Worm (Caenorhabditis elegans) whole organism, early embryonic: ENCODE data around the gene scl-20.

Experiments
- ama-1 ChIP-seq: fragments of 150-350 bp; optimal IDR thresholded peaks from 2 replicates; lab custom pipeline; 2014
- ceh-13 ChIP-seq: fragments of 200-800 bp; sonication (Bioruptor generic); optimal IDR thresholded peaks from 2 replicates; lab custom pipeline; 2018; ENCODE audit warnings: mild to moderate bottlenecking, missing genetic modification characterization, missing compliant biosample characterization
- ets-7 ChIP-seq: sonication (generic microtip); optimal IDR thresholded peaks from 2 replicates; lab custom pipeline; 2016; ENCODE audit warnings: missing genotype, missing genetic modification characterization, missing compliant biosample characterization
- hmbx-1 ChIP-seq: sonication (generic microtip); optimal IDR thresholded peaks from 2 replicates; lab custom pipeline; 2016; ENCODE audit warnings: mild to moderate bottlenecking, missing genetic modification characterization, missing compliant biosample characterization
- hnd-1 ChIP-seq: sonication (generic microtip); optimal IDR thresholded peaks from 2 replicates; lab custom pipeline; 2016; ENCODE audit warnings: missing genetic modification characterization, missing compliant biosample characterization
- pes-1 ChIP-seq: fragments of 200-800 bp; sonication (Bioruptor generic); IDR thresholded peaks from 2 replicates; pipeline ENCODE4 v1.3.6; 2022; ENCODE audit warnings: missing genetic modification reagents, missing genetic modification characterization, missing compliant biosample characterization
- tbx-37 ChIP-seq: fragments of 200-800 bp; sonication (Bioruptor generic); conservative IDR thresholded peaks from 2 replicates; pipeline ENCODE4 v1.3.6; 2022; ENCODE audit warnings: missing genetic modification reagents, missing genetic modification characterization, missing compliant biosample characterization

ce11 chrV:18742108-18742507, 7.8 kb upstream of the scl-20 start, which contains the start of gene clec-250:
- TF ChIP-seq pes-1 (GFP tag; lab: Robert Waterston, UW) = no peak
- TF ChIP-seq ama-1 (lab: Kevin White, UChicago) = no peak
- no peak for TF ChIP-seq hnd-1 (tag; lab: Kevin White, UChicago)
- TF ChIP-seq ceh-13 (GFP tag; lab: Kevin White, UChicago) = no peak
- no peak for TF ChIP-seq ets-7 (tag; lab: Kevin White, UChicago)
- no peak for TF ChIP-seq hmbx-1
- no peak for TF ChIP-seq tbx-37 (GFP tag; lab: Robert Waterston, UW)
